Fruit fly (Drosophila melanogaster) whole organism, prepupa: Measurements from ENCODE around the gene PH4alphaNE3.
A peak's percentile ranks its signal among the peaks of the same experiment; 100 is the strongest.

Source experiments
- CG10631 ChIP-seq: fragments of 200-800 bp; sonication (Bioruptor generic); optimal IDR thresholded peaks from 2 replicates; lab custom pipeline; 2016; ENCODE audit warnings: missing biosample characterization, missing genetic modification characterization
- CG10669 ChIP-seq: fragments of 200-800 bp; sonication (Bioruptor generic); optimal IDR thresholded peaks from 3 replicates; lab custom pipeline; 2018; ENCODE audit warnings: missing biosample characterization, mild to moderate bottlenecking, missing genetic modification characterization, moderate library complexity
- CG11902 ChIP-seq: fragments of 200-800 bp; sonication (Bioruptor generic); optimal IDR thresholded peaks from 3 replicates; lab custom pipeline; 2016; ENCODE audit warnings: missing biosample characterization, missing genetic modification characterization
- CG15336 ChIP-seq: fragments of 200-800 bp; sonication (Bioruptor generic); IDR thresholded peaks from 2 replicates; pipeline ENCODE4 v1.3.6; 2022; ENCODE audit warnings: missing biosample characterization, missing genetic modification characterization
- CG16779 ChIP-seq: fragments of 200-800 bp; sonication (Bioruptor generic); optimal IDR thresholded peaks from 3 replicates; lab custom pipeline; 2017; ENCODE audit warnings: missing biosample characterization, mild to moderate bottlenecking, missing genetic modification characterization
- CG31627 ChIP-seq: fragments of 200-800 bp; sonication (Bioruptor generic); optimal IDR thresholded peaks from 3 replicates; lab custom pipeline; 2016; ENCODE audit warnings: missing biosample characterization, missing genetic modification characterization
- CG32006 ChIP-seq: fragments of 200-800 bp; sonication (Bioruptor generic); optimal IDR thresholded peaks from 3 replicates; lab custom pipeline; 2017; ENCODE audit warnings: missing biosample characterization, mild to moderate bottlenecking, missing genetic modification characterization
- CG34406 ChIP-seq: fragments of 200-800 bp; sonication (Bioruptor generic); optimal IDR thresholded peaks from 3 replicates; lab custom pipeline; 2016; ENCODE audit warnings: missing biosample characterization, missing genetic modification characterization
- CG3919 ChIP-seq: fragments of 200-800 bp; sonication (Bioruptor generic); optimal IDR thresholded peaks from 3 replicates; lab custom pipeline; 2016; ENCODE audit warnings: missing biosample characterization, missing genetic modification characterization
- CG4318 ChIP-seq: fragments of 200-800 bp; sonication (Bioruptor generic); optimal IDR thresholded peaks from 3 replicates; lab custom pipeline; 2017; ENCODE audit warnings: missing biosample characterization, mild to moderate bottlenecking, missing genetic modification characterization
- CG6163 ChIP-seq: fragments of 200-800 bp; sonication (Bioruptor generic); IDR thresholded peaks from 3 replicates; pipeline ENCODE4 v1.3.6; 2022; ENCODE audit warnings: missing biosample characterization, missing genetic modification characterization
- CG6792 ChIP-seq: fragments of 200-800 bp; sonication (Bioruptor generic); optimal IDR thresholded peaks from 3 replicates; lab custom pipeline; 2016; ENCODE audit warnings: missing biosample characterization, missing genetic modification characterization
- CG6808 ChIP-seq: fragments of 200-800 bp; sonication (Bioruptor generic); optimal IDR thresholded peaks from 3 replicates; lab custom pipeline; 2017; ENCODE audit warnings: missing biosample characterization, missing genetic modification characterization, mild to moderate bottlenecking, moderate library complexity, missing genetic modification reagents
- CG8319 ChIP-seq: fragments of 200-800 bp; sonication (Bioruptor generic); optimal IDR thresholded peaks from 3 replicates; lab custom pipeline; 2016; ENCODE audit warnings: missing biosample characterization, missing genetic modification characterization
- CG8632 ChIP-seq: fragments of 200-800 bp; sonication (Bioruptor generic); optimal IDR thresholded peaks from 3 replicates; lab custom pipeline; 2016; ENCODE audit warnings: missing biosample characterization, missing genetic modification characterization
- Eip75B ChIP-seq: fragments of 200-800 bp; sonication (Bioruptor generic); optimal IDR thresholded peaks from 3 replicates; lab custom pipeline; 2016; ENCODE audit warnings: missing biosample characterization, missing genetic modification characterization
- Eip78C ChIP-seq: fragments of 200-800 bp; sonication (Bioruptor generic); peaks from one replicate; lab custom pipeline; 2016; ENCODE audit warnings: missing biosample characterization, missing genetic modification characterization
- Ets96B ChIP-seq: fragments of 200-800 bp; optimal IDR thresholded peaks from 2 replicates; lab custom pipeline; 2019; ENCODE audit warnings: missing biosample characterization, mild to moderate bottlenecking, missing genetic modification characterization, moderate library complexity
- Hr38 ChIP-seq: sonication (Bioruptor generic); optimal IDR thresholded peaks from 2 replicates; lab custom pipeline; 2016; ENCODE audit warnings: missing biosample characterization, missing genetic modification characterization
- Hr39 ChIP-seq: fragments of 200-800 bp; sonication (Bioruptor generic); optimal IDR thresholded peaks from 2 replicates; lab custom pipeline; 2016; ENCODE audit warnings: missing biosample characterization, missing genetic modification characterization
- Met ChIP-seq: fragments of 200-800 bp; sonication (Bioruptor generic); optimal IDR thresholded peaks from 3 replicates; lab custom pipeline; 2016; ENCODE audit warnings: missing biosample characterization, missing genetic modification characterization
- OdsH ChIP-seq: fragments of 200-800 bp; sonication (Bioruptor generic); optimal IDR thresholded peaks from 3 replicates; lab custom pipeline; 2016; ENCODE audit warnings: missing biosample characterization, missing genetic modification characterization
- Smox ChIP-seq: fragments of 200-800 bp; sonication (Bioruptor generic); optimal IDR thresholded peaks from 3 replicates; lab custom pipeline; 2016; ENCODE audit warnings: missing biosample characterization, missing genetic modification characterization
- Sox102F ChIP-seq: fragments of 200-800 bp; sonication (Bioruptor generic); optimal IDR thresholded peaks from 2 replicates; lab custom pipeline; 2016; ENCODE audit warnings: missing biosample characterization, mild to moderate bottlenecking, missing genetic modification characterization
- Sox14 ChIP-seq: fragments of 200-800 bp; sonication (Bioruptor generic); optimal IDR thresholded peaks from 3 replicates; lab custom pipeline; 2016; ENCODE audit warnings: missing biosample characterization, missing genetic modification characterization
- acj6 ChIP-seq: fragments of 200-800 bp; sonication (Bioruptor generic); optimal IDR thresholded peaks from 3 replicates; lab custom pipeline; 2016; ENCODE audit warnings: missing biosample characterization, missing genetic modification characterization
- dsx ChIP-seq: fragments of 200-800 bp; optimal IDR thresholded peaks from 3 replicates; lab custom pipeline; 2019; ENCODE audit warnings: missing biosample characterization, mild to moderate bottlenecking, missing genetic modification characterization, moderate library complexity; ENCODE audit not compliant: poor library complexity, severe bottlenecking
- eg ChIP-seq: fragments of 200-800 bp; sonication (Bioruptor generic); IDR thresholded peaks from 3 replicates; pipeline ENCODE4 v1.3.6; 2022; ENCODE audit warnings: missing biosample characterization, missing genetic modification characterization
- esn ChIP-seq: fragments of 200-800 bp; sonication (Bioruptor generic); optimal IDR thresholded peaks from 2 replicates; lab custom pipeline; 2016; ENCODE audit warnings: missing biosample characterization, mild to moderate bottlenecking, missing genetic modification characterization, moderate library complexity
- fd59A ChIP-seq: fragments of 200-800 bp; sonication (Bioruptor generic); optimal IDR thresholded peaks from 2 replicates; lab custom pipeline; 2017; ENCODE audit warnings: missing biosample characterization, mild to moderate bottlenecking, missing genetic modification characterization, missing genetic modification reagents
- lz ChIP-seq: fragments of 200-800 bp; sonication (Bioruptor generic); optimal IDR thresholded peaks from 3 replicates; lab custom pipeline; 2016; ENCODE audit warnings: missing biosample characterization, missing genetic modification characterization
- pdm3 ChIP-seq: fragments of 200-800 bp; sonication (Bioruptor generic); optimal IDR thresholded peaks from 3 replicates; lab custom pipeline; 2016; ENCODE audit warnings: missing biosample characterization, missing genetic modification characterization
- salr ChIP-seq, 2 experiments: fragments of 200-800 bp; sonication (Bioruptor generic); optimal IDR thresholded peaks; 3 replicates each; lab custom pipeline; 2016 to 2018; ENCODE audit warnings: missing biosample characterization in 2 of 2, missing genetic modification characterization in 2 of 2, mild to moderate bottlenecking in 1 of 2
- spab ChIP-seq: fragments of 200-800 bp; sonication (Bioruptor generic); optimal IDR thresholded peaks from 2 replicates; lab custom pipeline; 2017; ENCODE audit warnings: missing biosample characterization, mild to moderate bottlenecking, missing genetic modification characterization, missing genetic modification reagents
- svp ChIP-seq: fragments of 200-800 bp; sonication (Bioruptor generic); peaks from one replicate; lab custom pipeline; 2016; ENCODE audit warnings: missing biosample characterization, missing genetic modification characterization
- topi ChIP-seq: fragments of 200-800 bp; sonication (Bioruptor generic); optimal IDR thresholded peaks from 3 replicates; lab custom pipeline; 2016; ENCODE audit warnings: missing biosample characterization, missing genetic modification characterization
- vri ChIP-seq: fragments of 200-800 bp; sonication (Bioruptor generic); optimal IDR thresholded peaks from 3 replicates; lab custom pipeline; 2016; ENCODE audit warnings: missing biosample characterization, mild to moderate bottlenecking, missing genetic modification characterization

The PH4alphaNE3 gene

DNA sequence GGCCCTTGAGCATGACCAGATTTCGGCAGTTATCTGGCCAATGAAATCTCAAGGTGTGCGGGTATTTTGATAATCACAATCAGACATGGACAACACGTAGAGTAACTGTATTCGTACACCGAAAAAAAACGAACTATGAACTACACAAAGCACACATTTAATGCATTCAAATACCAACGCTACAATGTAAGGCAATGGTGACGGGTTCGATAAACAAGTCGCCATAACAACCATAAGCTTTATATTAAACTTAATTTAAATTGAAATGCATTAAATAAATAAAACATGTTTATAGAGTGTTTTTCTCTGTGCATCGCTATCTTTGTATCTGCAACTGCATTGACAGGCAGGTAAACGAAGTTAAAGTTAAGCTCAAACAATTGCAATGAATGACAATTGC lies 13.7 kb upstream of the PH4alphaNE3 start:
- TF ChIP-seq Eip78C, result peak; percentile 78
- peak; percentile 6 for TF ChIP-seq CG10631
- no peak for TF ChIP-seq CG8319 (GFP tag; lab: Kevin White, UChicago)
- TF ChIP-seq CG4318 (GFP tag; lab: Kevin White, UChicago), result no peak
- TF ChIP-seq Smox (GFP tag; lab: Kevin White, UChicago), result no peak
- TF ChIP-seq Sox102F, result peak; percentile 25
- peak; percentile 37 for TF ChIP-seq acj6 (GFP tag; lab: Kevin White, UChicago)
- peak; percentile 17 for TF ChIP-seq CG3919 (GFP tag; lab: Kevin White, UChicago)
- TF ChIP-seq Met (GFP tag; lab: Kevin White, UChicago), result peak; percentile 13
- TF ChIP-seq svp (GFP tag; lab: Kevin White, UChicago), result peak; percentile 66
- TF ChIP-seq topi (GFP tag; lab: Kevin White, UChicago), result peak; percentile 35
- peak; percentile 34 for TF ChIP-seq CG6792 (GFP tag; lab: Kevin White, UChicago)
- peak; percentile 27 for TF ChIP-seq Eip75B (GFP tag; lab: Kevin White, UChicago)
- TF ChIP-seq CG6808 (GFP tag; lab: Kevin White, UChicago), result no peak
- no peak for TF ChIP-seq pdm3 (GFP tag; lab: Kevin White, UChicago)
- TF ChIP-seq CG32006, result peak; percentile 15
- peak; percentile 20 for TF ChIP-seq CG31627 (GFP tag; lab: Kevin White, UChicago)
- TF ChIP-seq lz (GFP tag; lab: Kevin White, UChicago), result peak; percentile 28
- no peak for TF ChIP-seq CG16779 (tag; lab: Kevin White, UChicago)
- TF ChIP-seq fd59A, result no peak
- TF ChIP-seq CG8632 (GFP tag; lab: Kevin White, UChicago), result peak; percentile 19
- TF ChIP-seq eg (GFP tag; lab: Robert Waterston, UW), result no peak
- peak; percentile 21 for TF ChIP-seq CG11902
- TF ChIP-seq Ets96B, result no peak
- peak; percentile 3 for TF ChIP-seq CG10669
- TF ChIP-seq Hr38, result no peak
- TF ChIP-seq CG15336 (GFP tag; lab: Robert Waterston, UW), result no peak
- peak; percentile 26; the same call in 2 of the 3 replicates for TF ChIP-seq CG6163 (GFP tag; lab: Robert Waterston, UW)
- TF ChIP-seq OdsH (GFP tag; lab: Kevin White, UChicago), result peak; percentile 40
- no peak for TF ChIP-seq Sox14 (GFP tag; lab: Kevin White, UChicago)
- TF ChIP-seq Hr39 (GFP tag; lab: Kevin White, UChicago), result peak; percentile 11
- TF ChIP-seq dsx (GFP tag; lab: Kevin White, UChicago), result no peak
- no peak for TF ChIP-seq salr (GFP tag; optimal IDR thresholded peaks at IDR 0.05; lab: Kevin White, UChicago)
- peak; percentile 7 for TF ChIP-seq CG34406 (GFP tag; lab: Kevin White, UChicago)
- no peak for TF ChIP-seq vri (GFP tag; lab: Kevin White, UChicago)
- peak; percentile 44 for TF ChIP-seq esn

DNA sequence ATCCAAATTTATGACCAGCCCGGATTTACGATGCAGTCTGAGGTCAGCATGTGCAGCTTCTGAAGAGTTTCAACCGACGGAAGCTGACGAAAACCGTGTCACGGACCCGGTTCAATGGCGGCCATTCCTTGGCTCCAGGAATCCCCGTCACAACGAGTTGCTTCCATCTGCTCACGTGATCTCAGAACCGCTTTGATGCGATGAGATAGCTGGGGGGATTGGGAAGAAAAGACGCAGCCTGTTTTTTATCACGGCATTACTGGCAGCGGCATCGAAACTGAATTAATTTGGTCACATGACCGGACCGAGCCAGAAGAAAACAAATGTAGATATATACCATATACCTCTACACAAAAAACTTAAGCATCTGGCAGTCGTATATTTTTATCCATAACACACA lies 13.1 kb upstream of the PH4alphaNE3 start:
- TF ChIP-seq CG3919 (GFP tag; lab: Kevin White, UChicago), result no peak
- TF ChIP-seq svp (GFP tag; lab: Kevin White, UChicago), result peak; percentile 6
- no peak for TF ChIP-seq CG6808 (GFP tag; lab: Kevin White, UChicago)
- TF ChIP-seq lz (GFP tag; lab: Kevin White, UChicago), result no peak
- TF ChIP-seq Smox (GFP tag; lab: Kevin White, UChicago), result no peak
- no peak for TF ChIP-seq CG8632 (GFP tag; lab: Kevin White, UChicago)
- TF ChIP-seq CG15336 (GFP tag; lab: Robert Waterston, UW), result no peak
- no peak for TF ChIP-seq esn
- no peak for TF ChIP-seq spab (GFP tag; lab: Kevin White, UChicago)
- TF ChIP-seq Eip78C, result peak; percentile 44
- TF ChIP-seq, all 60 proteins: peak for 2

DNA sequence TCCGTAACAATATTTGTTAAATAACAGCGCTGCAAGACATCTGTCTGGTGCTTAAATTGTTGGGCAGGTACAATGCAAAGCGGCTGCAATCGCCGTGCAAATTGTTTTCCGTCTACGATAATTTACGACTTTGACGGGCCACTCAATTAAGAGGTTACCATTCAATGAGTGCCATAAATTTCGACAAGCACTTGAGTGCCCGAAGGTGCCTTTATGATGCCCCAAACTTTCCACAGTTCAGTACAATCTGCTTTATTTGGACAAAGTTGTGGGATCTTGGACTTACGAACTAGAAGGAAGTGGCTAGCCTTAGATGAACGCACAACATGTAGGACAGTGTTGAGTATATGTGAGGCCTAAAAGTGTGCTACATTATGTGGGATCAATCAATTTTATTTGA lies 11.2 kb upstream of the PH4alphaNE3 start:
- peak; percentile 8 for TF ChIP-seq svp (GFP tag; lab: Kevin White, UChicago)
- no peak for TF ChIP-seq Hr39 (GFP tag; lab: Kevin White, UChicago)
- TF ChIP-seq vri (GFP tag; lab: Kevin White, UChicago), result peak; percentile 21
